Fruit fly (Drosophila melanogaster): Measurements from ENCODE around the gene Gr10a.

The Gr10a gene

dm6 chrX:11379139-11379538, 38.1 kb downstream of the Gr10a start (continued):
- no peak for TF ChIP-seq NC2β (GFP tag; optimal IDR thresholded peaks at IDR 0.05)
- TF ChIP-seq CG15269 (tag; optimal IDR thresholded peaks at IDR 0.05): peak; percentile 68
- peak; percentile 23 for TF ChIP-seq ATbp (GFP tag; optimal IDR thresholded peaks at IDR 0.05)
- TF ChIP-seq CG8281 (tag; optimal IDR thresholded peaks at IDR 0.05): no peak
- TF ChIP-seq Atf-2 (GFP tag; optimal IDR thresholded peaks at IDR 0.05): no peak
- no peak for TF ChIP-seq Lpt (GFP tag; optimal IDR thresholded peaks at IDR 0.05)
- TF ChIP-seq Deaf1 (tag; optimal IDR thresholded peaks at IDR 0.05): no peak
- no peak for TF ChIP-seq CG4424 (GFP tag; optimal IDR thresholded peaks at IDR 0.05)
- peak; percentile 56 for TF ChIP-seq Ptx1 (GFP tag; IDR thresholded peaks at IDR 0.05)
- peak; percentile 80 for TF ChIP-seq Med (GFP tag)
- no peak for TF ChIP-seq da (GFP tag; optimal IDR thresholded peaks at IDR 0.05)
- no peak; the same call in 2 of the 3 replicates for TF ChIP-seq croc (GFP tag; conservative IDR thresholded peaks at IDR 0.05)
- TF ChIP-seq CG7786 (GFP tag; optimal IDR thresholded peaks at IDR 0.05): no peak
- TF ChIP-seq schlank (tag; optimal IDR thresholded peaks at IDR 0.05): no peak
- TF ChIP-seq org-1 (GFP tag; optimal IDR thresholded peaks at IDR 0.05): peak; percentile 25
- TF ChIP-seq br (optimal IDR thresholded peaks at IDR 0.05): no peak
- peak; percentile 29 for TF ChIP-seq Fer2 (tag; optimal IDR thresholded peaks at IDR 0.05)
- TF ChIP-seq CG9437 (GFP tag; optimal IDR thresholded peaks at IDR 0.05): no peak
- TF ChIP-seq CG13287 (GFP tag; IDR thresholded peaks at IDR 0.05; ENCODE audit: partially characterized antibody): no peak
- no peak for TF ChIP-seq zen2 (GFP tag; IDR thresholded peaks at IDR 0.05; ENCODE audit: partially characterized antibody)
- no peak for TF ChIP-seq CG17568 (GFP tag; optimal IDR thresholded peaks at IDR 0.05)
- TF ChIP-seq knrl (GFP tag; IDR thresholded peaks at IDR 0.05; ENCODE audit: partially characterized antibody): no peak
- peak; percentile 50 for TF ChIP-seq CG2712 (tag; optimal IDR thresholded peaks at IDR 0.05)
- no peak for TF ChIP-seq Atf3 (GFP tag; optimal IDR thresholded peaks at IDR 0.05)
- peak; percentile 58; the same call in 2 of the 3 replicates for TF ChIP-seq Dbx (GFP tag; IDR thresholded peaks at IDR 0.05)
- TF ChIP-seq Abd-B (GFP tag; optimal IDR thresholded peaks at IDR 0.05): peak; percentile 23
- TF ChIP-seq CG9932 (GFP tag; IDR thresholded peaks at IDR 0.05): peak; percentile 41
- TF ChIP-seq amos (GFP tag; IDR thresholded peaks at IDR 0.05; ENCODE audit: partially characterized antibody): no peak
- TF ChIP-seq CG15601 (tag; optimal IDR thresholded peaks at IDR 0.05): no peak
- no peak for TF ChIP-seq usp (GFP tag; optimal IDR thresholded peaks at IDR 0.05)
- peak; percentile 14 for TF ChIP-seq CG18619 (GFP tag; optimal IDR thresholded peaks at IDR 0.05)
- no peak for TF ChIP-seq gsb-n (tag; optimal IDR thresholded peaks at IDR 0.05)
- no peak for TF ChIP-seq otp (GFP tag; IDR thresholded peaks at IDR 0.05)
- TF ChIP-seq trh (GFP tag; optimal IDR thresholded peaks at IDR 0.05): no peak
- TF ChIP-seq sim (GFP tag; IDR thresholded peaks at IDR 0.05): 0 out of 2 replicates have a peak, but pooled peaks have one; percentile 17
- TF ChIP-seq Fer3 (tag; optimal IDR thresholded peaks at IDR 0.05): peak; percentile 61
- TF ChIP-seq sens-2 (GFP tag; IDR thresholded peaks at IDR 0.05): 0 out of 2 replicates have a peak, but pooled peaks have one; percentile 15
- TF ChIP-seq Atf6 (GFP tag; IDR thresholded peaks at IDR 0.05): peak; percentile 55
- peak in 1 of 2 experiments; percentile 48 for TF ChIP-seq Eip74EF (GFP tag; optimal IDR thresholded peaks at IDR 0.05)
- TF ChIP-seq CG14667 (GFP tag; IDR thresholded peaks at IDR 0.05): peak; percentile 29; the same call in 1 of the 2 replicates
- TF ChIP-seq CoRest (tag; optimal IDR thresholded peaks at IDR 0.05): peak; percentile 41
- TF ChIP-seq CG10321 (GFP tag; IDR thresholded peaks at IDR 0.05): peak; percentile 33; the same call in 1 of the 2 replicates
- no peak for TF ChIP-seq Dll (GFP tag; IDR thresholded peaks at IDR 0.05; ENCODE audit: partially characterized antibody)
- TF ChIP-seq sd (tag; optimal IDR thresholded peaks at IDR 0.05): no peak
- peak; percentile 80 for TF ChIP-seq CG12769 (tag; optimal IDR thresholded peaks at IDR 0.05)
- TF ChIP-seq toy (GFP tag; IDR thresholded peaks at IDR 0.05): no peak
- TF ChIP-seq CG4854 (GFP tag; optimal IDR thresholded peaks at IDR 0.05): no peak
- peak; percentile 54 for TF ChIP-seq CG13894 (tag; optimal IDR thresholded peaks at IDR 0.05)
- TF ChIP-seq TFAM (GFP tag; optimal IDR thresholded peaks at IDR 0.05): no peak
- no peak for TF ChIP-seq stc (GFP tag; IDR thresholded peaks at IDR 0.05)
- TF ChIP-seq CG1602 (GFP tag; optimal IDR thresholded peaks at IDR 0.05): no peak
